Fruit fly (Drosophila melanogaster) whole organism, embryonic: ENCODE measurements around the gene TpnC25D.

Experiments used
- Asciz ChIP-seq: fragments of 200-800 bp; sonication (Bioruptor generic); optimal IDR thresholded peaks from 2 replicates; lab custom pipeline; 2017; ENCODE audit warnings: missing biosample characterization, mild to moderate bottlenecking, missing genetic modification characterization, missing genetic modification reagents
- CG12299 ChIP-seq: fragments of 200-800 bp; sonication (Bioruptor generic); optimal IDR thresholded peaks from 2 replicates; lab custom pipeline; 2018; ENCODE audit warnings: missing biosample characterization, mild to moderate bottlenecking, missing genetic modification characterization
- CG14710 ChIP-seq: fragments of 200-800 bp; sonication (Bioruptor generic); optimal IDR thresholded peaks from 3 replicates; lab custom pipeline; 2019; ENCODE audit warnings: missing biosample characterization, mild to moderate bottlenecking, missing genetic modification characterization, moderate library complexity
- CG15011 ChIP-seq: fragments of 200-800 bp; sonication (Bioruptor generic); optimal IDR thresholded peaks from 3 replicates; lab custom pipeline; 2018; ENCODE audit warnings: missing biosample characterization, mild to moderate bottlenecking, missing genetic modification characterization
- CG15696 ChIP-seq: fragments of 200-800 bp; sonication (Bioruptor generic); optimal IDR thresholded peaks from 2 replicates; lab custom pipeline; 2019; ENCODE audit warnings: missing biosample characterization, mild to moderate bottlenecking, missing genetic modification characterization, moderate library complexity
- CG17612 ChIP-seq: fragments of 200-800 bp; sonication (Bioruptor generic); IDR thresholded peaks from 2 replicates; pipeline ENCODE4 v1.3.6; 2022; ENCODE audit warnings: missing biosample characterization, missing genetic modification characterization
- CG2678 ChIP-seq: fragments of 200-800 bp; sonication (Bioruptor generic); optimal IDR thresholded peaks from 3 replicates; lab custom pipeline; 2019; ENCODE audit warnings: missing biosample characterization, mild to moderate bottlenecking, missing genetic modification characterization, moderate library complexity
- CG31388 ChIP-seq: fragments of 200-800 bp; sonication (Bioruptor generic); optimal IDR thresholded peaks from 2 replicates; lab custom pipeline; 2016; ENCODE audit warnings: missing biosample characterization, missing genetic modification characterization
- CG31441 ChIP-seq: fragments of 200-800 bp; sonication (Bioruptor generic); IDR thresholded peaks from 2 replicates; pipeline ENCODE4 v1.3.6; 2022; ENCODE audit warnings: missing biosample characterization, missing genetic modification characterization
- CG32772 ChIP-seq: fragments of 200-800 bp; sonication (Bioruptor generic); IDR thresholded peaks from 2 replicates; pipeline ENCODE4 v1.3.6; 2022; ENCODE audit warnings: missing biosample characterization, missing genetic modification characterization
- CG34422 ChIP-seq: fragments of 200-800 bp; sonication (Bioruptor generic); IDR thresholded peaks from 3 replicates; pipeline ENCODE4 v1.3.6; 2022; ENCODE audit warnings: missing biosample characterization, missing genetic modification characterization
- CG43689 ChIP-seq: fragments of 200-800 bp; sonication (Bioruptor generic); IDR thresholded peaks from 2 replicates; pipeline ENCODE4 v1.3.6; 2022; ENCODE audit warnings: missing biosample characterization, missing genetic modification characterization
- CG6854 ChIP-seq: fragments of 200-800 bp; sonication (Bioruptor generic); optimal IDR thresholded peaks from 3 replicates; lab custom pipeline; 2017; ENCODE audit warnings: missing biosample characterization, mild to moderate bottlenecking, missing genetic modification characterization
- CG7372 ChIP-seq: fragments of 200-800 bp; sonication (Bioruptor generic); IDR thresholded peaks from 2 replicates; pipeline ENCODE4 v1.3.6; 2022; ENCODE audit warnings: missing biosample characterization, missing genetic modification characterization
- CG7963 ChIP-seq: fragments of 200-800 bp; sonication (Bioruptor generic); IDR thresholded peaks from 3 replicates; pipeline ENCODE4 v1.3.6; 2022; ENCODE audit warnings: missing biosample characterization, missing genetic modification characterization; ENCODE audit not compliant: partially characterized antibody
- CG9932 ChIP-seq: fragments of 200-800 bp; sonication (Bioruptor generic); IDR thresholded peaks from 2 replicates; pipeline ENCODE4 v1.3.6; 2022; ENCODE audit warnings: missing biosample characterization, missing genetic modification characterization
- CHES-1-like ChIP-seq: fragments of 200-800 bp; sonication (Bioruptor generic); optimal IDR thresholded peaks from 2 replicates; lab custom pipeline; 2016; ENCODE audit warnings: missing biosample characterization, missing genetic modification characterization
- CTCF ChIP-seq: fragments of 200-800 bp; sonication (Bioruptor generic); optimal IDR thresholded peaks from 2 replicates; lab custom pipeline; 2017; ENCODE audit warnings: missing biosample characterization, mild to moderate bottlenecking, missing genetic modification characterization, moderate library complexity
- Dad ChIP-seq: fragments of 200-800 bp; sonication (Bioruptor generic); optimal IDR thresholded peaks from 3 replicates; lab custom pipeline; 2016; ENCODE audit warnings: missing biosample characterization, missing genetic modification characterization
- Drgx ChIP-seq: fragments of 200-800 bp; sonication (Bioruptor generic); IDR thresholded peaks from 2 replicates; pipeline ENCODE4 v1.3.6; 2022; ENCODE audit warnings: missing biosample characterization, missing genetic modification characterization
- ERR ChIP-seq: fragments of 200-800 bp; sonication (Bioruptor generic); optimal IDR thresholded peaks from 2 replicates; lab custom pipeline; 2016; ENCODE audit warnings: missing biosample characterization, missing genetic modification characterization
- Ets97D ChIP-seq: fragments of 200-800 bp; sonication (Bioruptor generic); optimal IDR thresholded peaks from 3 replicates; lab custom pipeline; 2016; ENCODE audit warnings: missing biosample characterization, missing genetic modification characterization
- Fer1 ChIP-seq: fragments of 200-800 bp; sonication (Bioruptor generic); optimal IDR thresholded peaks from 2 replicates; lab custom pipeline; 2017; ENCODE audit warnings: missing biosample characterization, mild to moderate bottlenecking, missing genetic modification characterization
- HLH4C ChIP-seq: fragments of 200-800 bp; sonication (Bioruptor generic); IDR thresholded peaks from 3 replicates; pipeline ENCODE4 v1.3.6; 2022; ENCODE audit warnings: missing biosample characterization, missing genetic modification characterization; ENCODE audit not compliant: partially characterized antibody
- Hmx ChIP-seq: fragments of 200-800 bp; sonication (Bioruptor generic); optimal IDR thresholded peaks from 2 replicates; lab custom pipeline; 2016; ENCODE audit warnings: missing biosample characterization, missing genetic modification characterization
- Myb ChIP-seq: fragments of 200-800 bp; sonication (Bioruptor generic); optimal IDR thresholded peaks from 2 replicates; lab custom pipeline; 2016; ENCODE audit warnings: missing biosample characterization, missing genetic modification characterization
- NC2α ChIP-seq: fragments of 200-800 bp; sonication (Bioruptor generic); optimal IDR thresholded peaks from 2 replicates; lab custom pipeline; 2016; ENCODE audit warnings: missing biosample characterization, missing genetic modification characterization
- Nf-YB ChIP-seq: fragments of 200-800 bp; sonication (Bioruptor generic); optimal IDR thresholded peaks from 3 replicates; lab custom pipeline; 2019; ENCODE audit warnings: missing biosample characterization, mild to moderate bottlenecking, missing genetic modification characterization, moderate library complexity
- Opbp ChIP-seq: fragments of 200-800 bp; sonication (Bioruptor generic); IDR thresholded peaks from 3 replicates; pipeline ENCODE4 v1.3.6; 2022; ENCODE audit warnings: missing biosample characterization, missing genetic modification characterization; ENCODE audit not compliant: partially characterized antibody
- Six4 ChIP-seq: fragments of 200-800 bp; sonication (Bioruptor generic); optimal IDR thresholded peaks from 2 replicates; lab custom pipeline; 2016; ENCODE audit warnings: missing biosample characterization, missing genetic modification characterization
- Spps ChIP-seq: fragments of 200-800 bp; sonication (Bioruptor generic); optimal IDR thresholded peaks from 2 replicates; lab custom pipeline; 2018; ENCODE audit warnings: missing biosample characterization, mild to moderate bottlenecking, missing genetic modification characterization
- Sry-δ ChIP-seq: fragments of 200-800 bp; sonication (Bioruptor generic); optimal IDR thresholded peaks from 2 replicates; lab custom pipeline; 2016; ENCODE audit warnings: missing biosample characterization, missing genetic modification characterization
- TFAM ChIP-seq: fragments of 200-800 bp; sonication (Bioruptor generic); optimal IDR thresholded peaks from 2 replicates; lab custom pipeline; 2017; ENCODE audit warnings: missing biosample characterization, missing genetic modification characterization, inconsistent platforms
- abd-A ChIP-seq: fragments of 200-800 bp; sonication (Bioruptor generic); optimal IDR thresholded peaks from 3 replicates; lab custom pipeline; 2019; ENCODE audit warnings: missing biosample characterization, mild to moderate bottlenecking, missing genetic modification characterization, moderate library complexity
- amos ChIP-seq: fragments of 200-800 bp; sonication (Bioruptor generic); IDR thresholded peaks from 2 replicates; pipeline ENCODE4 v1.3.6; 2022; ENCODE audit warnings: missing biosample characterization, missing genetic modification characterization; ENCODE audit not compliant: partially characterized antibody
- ara ChIP-seq: fragments of 200-800 bp; sonication (Bioruptor generic); IDR thresholded peaks from 2 replicates; pipeline ENCODE4 v1.3.6; 2022; ENCODE audit warnings: missing biosample characterization, missing genetic modification characterization
- chif ChIP-seq, 2 experiments: fragments of 200-800 bp; sonication (Bioruptor generic); optimal IDR thresholded peaks; 3 replicates each; lab custom pipeline; 2016; ENCODE audit warnings: missing biosample characterization in 2 of 2, missing genetic modification characterization in 2 of 2
- ci ChIP-seq: fragments of 200-800 bp; sonication (Bioruptor generic); IDR thresholded peaks from 3 replicates; pipeline ENCODE4 v1.3.6; 2022; ENCODE audit warnings: missing biosample characterization, missing genetic modification characterization
- corto ChIP-seq: fragments of 200-800 bp; sonication (Bioruptor generic); optimal IDR thresholded peaks from 2 replicates; lab custom pipeline; 2016; ENCODE audit warnings: missing biosample characterization, mild to moderate bottlenecking, missing genetic modification characterization, moderate library complexity
- hkb ChIP-seq, 2 experiments: fragments of 200-800 bp in 1 of 2; fragments of >200 bp in 1 of 2; sonication (Bioruptor generic) in 1 of 2; IDR thresholded peaks in 1 of 2; optimal IDR thresholded peaks in 1 of 2; 2 replicates each; pipeline versions ENCODE4 v1.3.6 to Lab custom; 2017 to 2022; ENCODE audit warnings: missing biosample characterization in 1 of 2, missing genetic modification characterization in 1 of 2
- ind ChIP-seq: fragments of 200-800 bp; sonication (Bioruptor generic); optimal IDR thresholded peaks from 3 replicates; lab custom pipeline; 2016; ENCODE audit warnings: missing biosample characterization, missing genetic modification characterization
- klu ChIP-seq: fragments of 200-800 bp; sonication (Bioruptor generic); IDR thresholded peaks from 2 replicates; pipeline ENCODE4 v1.3.6; 2022; ENCODE audit warnings: missing biosample characterization, missing genetic modification characterization
- lov ChIP-seq, 2 experiments: fragments of 200-800 bp in 1 of 2; fragments of >200 bp in 1 of 2; sonication (Bioruptor generic) in 1 of 2; IDR thresholded peaks in 1 of 2; optimal IDR thresholded peaks in 1 of 2; 2 replicates in 1 of 2; 3 replicates in 1 of 2; pipeline versions ENCODE4 v1.3.6 to Lab custom; 2017 to 2022; ENCODE audit warnings: missing biosample characterization in 1 of 2, missing genetic modification characterization in 1 of 2
- pzg ChIP-seq: fragments of 200-800 bp; sonication (Bioruptor generic); optimal IDR thresholded peaks from 3 replicates; lab custom pipeline; 2018; ENCODE audit warnings: missing biosample characterization, mild to moderate bottlenecking, missing genetic modification characterization, moderate library complexity
- so ChIP-seq: fragments of 200-800 bp; sonication (Bioruptor generic); IDR thresholded peaks from 3 replicates; pipeline ENCODE4 v1.3.6; 2022; ENCODE audit warnings: missing biosample characterization, missing genetic modification characterization
- sqz ChIP-seq: fragments of 200-800 bp; sonication (Bioruptor generic); optimal IDR thresholded peaks from 3 replicates; lab custom pipeline; 2018; ENCODE audit warnings: missing biosample characterization, mild to moderate bottlenecking, missing genetic modification characterization
- sr ChIP-seq: fragments of 200-800 bp; sonication (Bioruptor generic); IDR thresholded peaks from 3 replicates; pipeline ENCODE4 v1.3.6; 2022; ENCODE audit warnings: missing biosample characterization, missing genetic modification characterization
- ssp ChIP-seq: fragments of 200-800 bp; sonication (Bioruptor generic); IDR thresholded peaks from 2 replicates; pipeline ENCODE4 v1.3.6; 2022; ENCODE audit warnings: missing biosample characterization, missing genetic modification characterization
- stwl ChIP-seq: fragments of 200-800 bp; sonication (Bioruptor generic); optimal IDR thresholded peaks from 3 replicates; lab custom pipeline; 2018; ENCODE audit warnings: missing biosample characterization, mild to moderate bottlenecking, missing genetic modification characterization, moderate library complexity
- zen ChIP-seq: fragments of 200-800 bp; sonication (Bioruptor generic); optimal IDR thresholded peaks from 3 replicates; lab custom pipeline; 2018; ENCODE audit warnings: missing biosample characterization, mild to moderate bottlenecking, missing genetic modification characterization, moderate library complexity

TpnC25D gene

DNA sequence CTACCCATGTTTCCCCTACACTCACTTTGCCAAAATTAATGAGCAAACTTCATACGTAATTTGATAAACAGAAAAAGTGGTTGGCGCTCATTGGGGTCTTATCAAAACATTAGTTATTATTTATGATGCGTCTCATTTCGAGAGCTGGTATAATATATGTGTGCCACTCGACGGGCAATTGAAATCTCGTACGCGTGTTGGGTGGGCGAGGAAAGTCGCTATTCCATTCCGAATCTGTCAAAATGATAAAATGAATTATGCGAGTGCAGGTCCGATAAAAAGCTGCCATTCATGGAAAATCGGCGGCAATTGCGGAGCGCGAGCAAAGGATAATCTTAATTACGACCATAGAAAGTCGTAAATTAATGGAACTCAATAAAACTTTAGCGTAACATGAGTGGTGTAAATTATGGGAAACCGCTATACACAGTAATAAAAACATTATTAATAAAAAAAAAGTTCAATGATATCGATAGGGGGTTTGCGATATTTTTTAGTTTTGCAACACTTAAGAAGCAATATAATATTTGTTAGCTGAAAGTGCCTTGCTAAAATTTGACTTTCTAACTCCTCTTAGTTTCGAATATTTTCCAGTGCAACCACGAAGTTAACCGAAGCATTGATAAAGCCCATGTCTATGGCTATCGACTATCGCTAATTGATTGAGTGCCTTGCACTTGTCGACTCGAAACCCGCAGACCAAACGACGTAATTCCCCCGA is 25.9 kb downstream of the TpnC25D start (continued):
- TF ChIP-seq CG7372 (GFP tag; lab: Robert Waterston, UW) (no peak), abd-A (tag; lab: Kevin White, UChicago) (no peak), CG9932 (no peak), ERR (GFP tag; lab: Kevin White, UChicago) (no peak), CG34422 (GFP tag; lab: Robert Waterston, UW) (no peak), Opbp (GFP tag; lab: Robert Waterston, UW) (no peak), CG15011 (GFP tag; lab: Kevin White, UChicago) (no peak), zen (tag; lab: Kevin White, UChicago) (no peak), Six4 (GFP tag; lab: Kevin White, UChicago) (no peak), CG32772 (GFP tag; lab: Robert Waterston, UW) (0 out of 2 replicates have a peak, but pooled peaks have one; percentile 13), Dad (GFP tag; lab: Kevin White, UChicago) (no peak), ssp (GFP tag; lab: Robert Waterston, UW) (no peak), Asciz (GFP tag; lab: Kevin White, UChicago) (no peak), pzg (GFP tag; lab: Kevin White, UChicago) (no peak), lov (optimal IDR thresholded peaks at IDR 0.05; lab: Kevin White, UChicago) (no peak), lov (GFP tag; IDR thresholded peaks at IDR 0.05; lab: Robert Waterston, UW) (no peak), TFAM (GFP tag; lab: Kevin White, UChicago) (no peak), so (GFP tag; lab: Robert Waterston, UW) (no peak), Fer1 (GFP tag; lab: Kevin White, UChicago) (no peak), CG2678 (tag; lab: Kevin White, UChicago) (peak; percentile 53), Spps (tag; lab: Kevin White, UChicago) (no peak), sqz (GFP tag; lab: Kevin White, UChicago) (no peak), ind (GFP tag; lab: Kevin White, UChicago) (no peak), NC2α (GFP tag; lab: Kevin White, UChicago) (no peak), ara (GFP tag; lab: Robert Waterston, UW) (no peak), CG15696 (tag; lab: Kevin White, UChicago) (no peak), Myb (GFP tag; lab: Kevin White, UChicago) (no peak), Hmx (no peak), sr (GFP tag; lab: Robert Waterston, UW) (no peak), Nf-YB (GFP tag; lab: Kevin White, UChicago) (no peak), CG7963 (GFP tag; lab: Robert Waterston, UW) (no peak), HLH4C (no peak), hkb (optimal IDR thresholded peaks at IDR 0.05; lab: Kevin White, UChicago) (no peak), hkb (GFP tag; IDR thresholded peaks at IDR 0.05; lab: Robert Waterston, UW) (no peak), CG6854 (GFP tag; lab: Kevin White, UChicago) (no peak), CG14710 (tag; lab: Kevin White, UChicago) (no peak), Ets97D (GFP tag; lab: Kevin White, UChicago) (no peak), klu (no peak), CG31441 (peak; percentile 45; the same call in 1 of the 2 replicates), CG31388 (GFP tag; lab: Kevin White, UChicago) (no peak), chif (GFP tag; optimal IDR thresholded peaks at IDR 0.05; lab: Kevin White, UChicago) (no peak), Drgx (GFP tag; lab: Robert Waterston, UW) (no peak), CG12299 (no peak), ci (0 out of 3 replicates have a peak, but pooled peaks have one; percentile 28), corto (GFP tag; lab: Kevin White, UChicago) (peak; percentile 57), CG17612 (GFP tag; lab: Robert Waterston, UW) (no peak), CG43689 (GFP tag; lab: Robert Waterston, UW) (no peak), stwl (tag; lab: Kevin White, UChicago) (no peak), amos (0 out of 2 replicates have a peak, but pooled peaks have one; percentile 18), Sry-δ (no peak), CTCF (GFP tag; lab: Kevin White, UChicago) (no peak), CHES-1-like (GFP tag; lab: Kevin White, UChicago) (no peak)
